Worm (Caenorhabditis elegans): ENCODE measurements around the gene H01M10.2.
A peak's percentile ranks its signal among the peaks of the same experiment; 100 is the strongest.

H01M10.2 gene

ce11 chrX:2536246-2536772, 49.2 kb downstream of the H01M10.2 start (continued):
- no peak for TF ChIP-seq Y95B8A.8 (GFP tag; IDR thresholded peaks at IDR 0.05)
- TF ChIP-seq rpc-1 (optimal IDR thresholded peaks at IDR 0.05) = no peak
- no peak for TF ChIP-seq rpc-1 (tag; optimal IDR thresholded peaks at IDR 0.05)
- no peak for TF ChIP-seq unc-62 (GFP tag; optimal IDR thresholded peaks at IDR 0.05)
- TF ChIP-seq attf-6 (GFP tag; IDR thresholded peaks at IDR 0.05) = no peak
- TF ChIP-seq gei-17 (GFP tag; optimal IDR thresholded peaks at IDR 0.05) = peak; percentile 8
- TF ChIP-seq cebp-1 (GFP tag; IDR thresholded peaks at IDR 0.05) = no peak
- peak; percentile 59 for TF ChIP-seq cebp-1 (tag; optimal IDR thresholded peaks at IDR 0.05)
- no peak for TF ChIP-seq F23B12.7 (tag; optimal IDR thresholded peaks at IDR 0.05; ENCODE audit: insufficient read depth)
- TF ChIP-seq hrde-1 (tag; optimal IDR thresholded peaks at IDR 0.05; ENCODE audit: borderline replicate concordance) = no peak
- TF ChIP-seq lin-26 (GFP tag; IDR thresholded peaks at IDR 0.05) = no peak
- no peak for TF ChIP-seq lag-1 (GFP tag; IDR thresholded peaks at IDR 0.05)
- TF ChIP-seq Y53F4B.3 (GFP tag; IDR thresholded peaks at IDR 0.05) = no peak
- TF ChIP-seq sea-2 (GFP tag; IDR thresholded peaks at IDR 0.05) = no peak
- no peak for TF ChIP-seq B0035.1 (tag; optimal IDR thresholded peaks at IDR 0.05)
- TF ChIP-seq bed-2 (GFP tag; IDR thresholded peaks at IDR 0.05) = no peak
- TF ChIP-seq nfya-2 (GFP tag; IDR thresholded peaks at IDR 0.05) = no peak
- TF ChIP-seq nfyb-1 (GFP tag; IDR thresholded peaks at IDR 0.05) = no peak
- no peak for TF ChIP-seq ekl-4 (GFP tag; IDR thresholded peaks at IDR 0.05)
- no peak for TF ChIP-seq nhr-80 (tag; optimal IDR thresholded peaks at IDR 0.05)
- no peak for TF ChIP-seq pha-4 (tag; optimal IDR thresholded peaks at IDR 0.05)
- TF ChIP-seq tbx-9 (tag; optimal IDR thresholded peaks at IDR 0.05; ENCODE audit: borderline replicate concordance) = no peak
- 0 out of 2 replicates have a peak, but pooled peaks have one; percentile 19 for TF ChIP-seq B0336.3 (GFP tag; IDR thresholded peaks at IDR 0.05)
- TF ChIP-seq ceh-40 (GFP tag; IDR thresholded peaks at IDR 0.05) = no peak
- 0 out of 2 replicates have a peak, but pooled peaks have one; percentile 54 for TF ChIP-seq madf-3 (GFP tag; IDR thresholded peaks at IDR 0.05)
- no peak for TF ChIP-seq snpc-1.1 (tag; optimal IDR thresholded peaks at IDR 0.05; ENCODE audit: insufficient read depth)
- no peak for TF ChIP-seq F37B4.10 (GFP tag; IDR thresholded peaks at IDR 0.05)
- no peak for TF ChIP-seq mel-28 (tag; optimal IDR thresholded peaks at IDR 0.05; ENCODE audit: borderline replicate concordance)
- no peak for TF ChIP-seq F39B2.1 (GFP tag; IDR thresholded peaks at IDR 0.05)
- no peak for TF ChIP-seq ztf-25 (GFP tag; IDR thresholded peaks at IDR 0.05)
- no peak for TF ChIP-seq ztf-18 (tag; optimal IDR thresholded peaks at IDR 0.05)
- no peak for TF ChIP-seq B0019.2 (GFP tag; conservative IDR thresholded peaks at IDR 0.05)
- TF ChIP-seq repo-1 (tag; optimal IDR thresholded peaks at IDR 0.05) = no peak
- TF ChIP-seq athp-1 (tag; optimal IDR thresholded peaks at IDR 0.05) = no peak
- TF ChIP-seq cebp-2 (GFP tag; IDR thresholded peaks at IDR 0.05) = no peak
- TF ChIP-seq Y79H2A.3 (GFP tag; conservative IDR thresholded peaks at IDR 0.05) = no peak
- 0 out of 2 replicates have a peak, but pooled peaks have one; percentile 67 for TF ChIP-seq dox-1 (GFP tag; IDR thresholded peaks at IDR 0.05)
- no peak for TF ChIP-seq mes-4 (tag; optimal IDR thresholded peaks at IDR 0.05)
- peak in 1 of 3 experiments; percentile 3 for TF ChIP-seq lin-35 (GFP tag; optimal IDR thresholded peaks at IDR 0.05)
- no peak for TF ChIP-seq madf-10 (tag; optimal IDR thresholded peaks at IDR 0.05)
- TF ChIP-seq chd-7 (tag; optimal IDR thresholded peaks at IDR 0.05) = peak; percentile 56
- no peak for TF ChIP-seq madf-6 (GFP tag; IDR thresholded peaks at IDR 0.05)
- no peak for TF ChIP-seq ZK185.1 (tag; optimal IDR thresholded peaks at IDR 0.05; ENCODE audit: poor library complexity, severe bottlenecking)
- no peak for TF ChIP-seq aptf-3 (GFP tag; IDR thresholded peaks at IDR 0.05)
- TF ChIP-seq lsl-1 (GFP tag; optimal IDR thresholded peaks at IDR 0.05) = no peak
- TF ChIP-seq ceh-100 (GFP tag; IDR thresholded peaks at IDR 0.05) = no peak
- TF ChIP-seq rec-8 (tag; optimal IDR thresholded peaks at IDR 0.05) = no peak
- TF ChIP-seq akir-1 (GFP tag; optimal IDR thresholded peaks at IDR 0.05) = no peak
- TF ChIP-seq aptf-2 (GFP tag; conservative IDR thresholded peaks at IDR 0.05) = no peak
